Fruit fly (Drosophila melanogaster): ENCODE measurements around the gene CG32298.

dm6 chr3L:2431340-2431739 lies 40.6 kb upstream of the CG32298 start:
- TF ChIP-seq CG34367 (tag; optimal IDR thresholded peaks at IDR 0.05) = peak; percentile 52
- no peak for TF ChIP-seq CG10348 (GFP tag; IDR thresholded peaks at IDR 0.05)
- peak; percentile 43 for TF ChIP-seq gl (tag; optimal IDR thresholded peaks at IDR 0.05)
- TF ChIP-seq CG32121 (GFP tag; IDR thresholded peaks at IDR 0.05) = peak; percentile 84
- TF ChIP-seq Pif1A (GFP tag; optimal IDR thresholded peaks at IDR 0.05) = peak; percentile 86
- peak; percentile 60; the same call in 1 of the 2 replicates for TF ChIP-seq CG12605 (GFP tag; IDR thresholded peaks at IDR 0.05)
- TF ChIP-seq EcR (GFP tag; optimal IDR thresholded peaks at IDR 0.05) = no peak
- peak; percentile 72 for TF ChIP-seq Snoo (tag; optimal IDR thresholded peaks at IDR 0.05)
- TF ChIP-seq Pif1B (GFP tag; optimal IDR thresholded peaks at IDR 0.05) = peak; percentile 69
- TF ChIP-seq D1 (tag; optimal IDR thresholded peaks at IDR 0.05) = peak; percentile 71
